Worm (Caenorhabditis elegans) whole organism, dauer: ENCODE results near the gene F22B7.9.

Source experiments
- unc-62 ChIP-seq: sonication (generic microtip); optimal IDR thresholded peaks from 2 replicates; lab custom pipeline; 2017; ENCODE audit warnings: missing biosample characterization, missing genetic modification reagents, missing genetic modification characterization

The F22B7.9 gene

ce11 chrIII:8639188-8639795 lies 14.4 kb downstream of the F22B7.9 start, which contains the start of gene fip-1:
Gene fip-1, plus strand, starts transcription at chrIII:8639745.
- TF ChIP-seq unc-62 (GFP tag; lab: Kevin White, UChicago) = no peak

ce11 chrIII:8636803-8637202 lies 16.9 kb downstream of the F22B7.9 start:
- no peak for TF ChIP-seq unc-62 (GFP tag; lab: Kevin White, UChicago)

DNA sequence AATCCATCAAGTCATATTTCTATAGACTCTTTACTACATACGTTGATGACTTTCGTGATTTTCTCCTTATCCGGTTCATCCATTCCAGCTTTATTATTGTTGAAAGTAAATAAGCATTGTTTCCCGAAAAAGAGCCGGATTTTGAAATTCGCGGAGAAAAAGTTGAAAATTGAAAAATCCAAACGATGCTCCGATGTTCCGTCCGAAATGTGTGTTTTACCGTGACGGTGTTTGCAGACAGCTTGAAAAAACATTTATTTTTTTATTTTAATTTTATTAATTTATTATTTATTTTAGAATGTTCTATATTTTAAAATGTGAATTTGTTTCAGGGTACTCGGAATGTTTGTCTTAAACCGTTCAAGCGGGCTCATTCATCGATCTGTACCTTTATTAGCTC lies 22.9 kb downstream of the F22B7.9 start, which contains the start of gene dnj-10:
Gene dnj-10, plus strand, starts transcription at position 333 of the 400 bp plus-strand sequence.
- TF ChIP-seq unc-62 (GFP tag; lab: Kevin White, UChicago) = no peak

ce11 chrIII:8628405-8628982 lies 25.2 kb downstream of the F22B7.9 start, which contains the start of the genes polk-1 and gpr-1:
Gene polk-1, minus strand, starts transcription at chrIII:8628590.
Gene gpr-1, plus strand, starts transcription at chrIII:8628932.
- no peak for TF ChIP-seq unc-62 (GFP tag; lab: Kevin White, UChicago)

ce11 chrIII:8625125-8625524 lies 28.6 kb downstream of the F22B7.9 start:
- TF ChIP-seq unc-62 (GFP tag; lab: Kevin White, UChicago) = no peak

ce11 chrIII:8622435-8622834 lies 31.3 kb downstream of the F22B7.9 start, which contains the start of gene ceh-16:
Gene ceh-16, plus strand, starts transcription at chrIII:8622735.
- no peak for TF ChIP-seq unc-62 (GFP tag; lab: Kevin White, UChicago)

DNA sequence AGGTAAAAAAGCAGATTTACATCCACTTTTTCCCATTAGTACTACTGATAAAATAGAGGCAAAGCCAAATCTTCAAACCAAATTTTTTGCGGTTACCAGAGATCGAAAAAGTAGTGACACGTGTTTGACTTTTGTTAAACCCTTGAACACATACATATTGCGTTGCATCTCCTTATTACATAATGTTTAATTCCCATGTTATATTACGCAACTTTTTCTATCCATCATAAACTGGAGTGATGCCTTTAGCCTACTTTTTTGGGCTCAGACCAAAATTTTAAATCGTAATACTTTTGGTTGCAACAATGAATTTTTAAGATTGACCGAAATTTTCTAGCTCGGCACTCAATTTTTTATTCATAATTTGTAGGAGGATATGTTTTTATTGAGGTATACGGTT lies 31.7 kb downstream of the F22B7.9 start:
- TF ChIP-seq unc-62 (GFP tag; lab: Kevin White, UChicago) = no peak

DNA sequence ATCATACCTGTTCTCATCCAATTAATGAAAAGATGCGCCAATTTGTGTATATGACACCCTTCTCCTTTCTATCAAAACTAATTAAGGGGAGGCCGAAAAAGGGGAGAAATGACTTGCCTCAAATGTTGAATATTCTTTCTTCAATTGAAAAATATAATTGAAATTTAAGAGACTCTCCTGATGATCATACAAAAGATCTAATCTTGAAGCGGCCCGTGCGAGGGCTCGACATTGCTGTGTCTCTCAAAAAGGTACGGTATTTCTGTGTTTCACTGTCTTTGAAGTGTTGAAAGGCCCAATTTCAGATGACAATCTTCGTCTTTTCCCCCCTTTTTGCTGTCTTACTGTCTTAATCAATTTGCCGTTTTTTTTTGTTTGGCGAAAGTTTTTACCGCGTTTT lies 32.7 kb downstream of the F22B7.9 start:
- no peak for TF ChIP-seq unc-62 (GFP tag; lab: Kevin White, UChicago)

ce11 chrIII:8620259-8620658 lies 33.5 kb downstream of the F22B7.9 start:
- no peak for TF ChIP-seq unc-62 (GFP tag; lab: Kevin White, UChicago)

DNA sequence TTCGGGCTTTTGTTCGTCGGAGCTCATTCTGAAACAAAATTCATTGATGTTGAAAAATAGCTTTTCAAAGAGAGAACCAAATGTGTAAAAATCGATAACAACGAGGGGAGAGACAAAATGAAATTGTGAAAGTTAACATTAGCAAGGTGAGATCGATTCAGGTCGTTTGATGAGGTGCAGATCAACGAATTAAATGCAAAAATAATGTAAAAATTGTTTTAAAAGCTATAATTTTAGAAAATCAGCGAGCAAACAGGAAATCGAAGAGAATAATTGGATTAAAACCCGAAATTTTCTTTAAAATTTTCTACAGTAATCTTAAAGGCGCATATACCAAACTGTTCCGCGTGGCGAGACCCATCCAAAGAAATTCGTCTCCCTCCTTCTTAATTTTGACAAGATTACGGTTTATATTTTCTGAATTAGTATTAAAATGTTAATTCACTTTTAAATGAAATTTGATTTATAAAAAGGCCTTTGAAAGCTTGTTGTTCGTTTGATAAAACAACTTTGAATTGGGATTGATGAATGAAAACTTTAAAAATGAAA lies 35.2 kb downstream of the F22B7.9 start, which contains the start of gene C13G5.2:
Gene C13G5.2, minus strand, starts transcription at position 51 of the 549 bp plus-strand sequence.
- no peak for TF ChIP-seq unc-62 (GFP tag; lab: Kevin White, UChicago)

DNA sequence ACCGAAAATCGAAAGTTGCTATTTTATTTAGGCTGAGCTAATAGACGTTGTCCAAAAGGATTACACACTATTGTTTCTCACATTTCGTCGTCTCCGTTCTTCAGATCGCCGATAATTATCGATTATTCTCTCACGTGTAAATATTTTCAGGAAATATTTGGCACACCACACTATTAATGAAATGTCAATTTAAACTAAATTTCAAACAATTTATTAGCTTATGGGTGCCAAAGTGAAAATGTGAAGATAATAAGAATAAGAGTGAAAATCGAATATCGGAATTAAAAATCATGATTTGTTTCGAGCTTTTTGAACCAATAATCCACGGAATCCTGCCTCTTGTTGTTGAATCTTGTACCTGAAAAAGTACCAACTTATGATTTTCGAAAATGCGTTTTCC lies 37.1 kb downstream of the F22B7.9 start, which contains the start of gene C06E1.11:
Gene C06E1.11, minus strand, starts transcription at position 101 of the 400 bp plus-strand sequence.
- TF ChIP-seq unc-62 (GFP tag; lab: Kevin White, UChicago) = no peak

ce11 chrIII:8614490-8614889 lies 39.2 kb downstream of the F22B7.9 start, which contains the start of gene rha-2:
Gene rha-2, minus strand, starts transcription at chrIII:8614569.
- no peak for TF ChIP-seq unc-62 (GFP tag; lab: Kevin White, UChicago)

ce11 chrIII:8613573-8613972 lies 40.2 kb downstream of the F22B7.9 start:
- no peak for TF ChIP-seq unc-62 (GFP tag; lab: Kevin White, UChicago)

DNA sequence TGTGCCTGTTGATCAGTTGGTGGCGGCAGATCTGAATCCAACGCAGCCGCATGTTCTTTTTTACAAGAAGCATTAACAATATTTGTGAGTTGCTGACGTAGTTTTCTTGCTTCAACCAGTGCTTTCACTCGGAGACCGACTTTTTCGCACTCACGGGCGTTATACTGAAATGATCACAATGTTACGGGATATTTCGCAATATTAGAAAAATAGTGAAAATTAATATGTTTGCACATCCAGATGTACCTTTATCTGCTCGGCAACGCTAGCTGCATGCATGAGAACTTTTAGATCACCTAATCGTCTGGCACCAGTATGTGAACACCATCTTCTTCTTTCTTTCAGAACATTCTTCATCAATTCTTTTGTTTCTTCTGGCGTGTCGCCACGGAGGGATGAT lies 42.4 kb downstream of the F22B7.9 start:
- TF ChIP-seq unc-62 (GFP tag; lab: Kevin White, UChicago) = no peak

ce11 chrIII:8609683-8610082 lies 44.0 kb downstream of the F22B7.9 start, which contains the start of gene C06E1.9:
Gene C06E1.9, minus strand, starts transcription at chrIII:8609783.
- no peak for TF ChIP-seq unc-62 (GFP tag; lab: Kevin White, UChicago)

- TF ChIP-seq unc-62 (GFP tag; lab: Kevin White, UChicago) = no peak
Observed at ce11 chrIII:8605532-8605931, 48.2 kb downstream of the F22B7.9 start, which contains the start of gene C06E1.1. Gene C06E1.1, plus strand, starts transcription at chrIII:8605832.
